Fruit fly (Drosophila melanogaster) whole organism, embryonic: ENCODE measurements around the gene Mtch.

ENCODE experiments used
- CG10209 ChIP-seq: fragments of 200-800 bp; sonication (Bioruptor generic); optimal IDR thresholded peaks from 3 replicates; lab custom pipeline; 2017; ENCODE audit warnings: missing biosample characterization, mild to moderate bottlenecking, missing genetic modification characterization, missing genetic modification reagents
- CG10321 ChIP-seq: fragments of 200-800 bp; sonication (Bioruptor generic); IDR thresholded peaks from 2 replicates; pipeline ENCODE4 v1.3.6; 2022; ENCODE audit warnings: missing biosample characterization, missing genetic modification characterization
- CG10654 ChIP-seq: fragments of 200-800 bp; sonication (Bioruptor generic); optimal IDR thresholded peaks from 2 replicates; lab custom pipeline; 2016; ENCODE audit warnings: missing biosample characterization, missing genetic modification characterization
- CG11456 ChIP-seq: fragments of 200-800 bp; sonication (Bioruptor generic); IDR thresholded peaks from 3 replicates; pipeline ENCODE4 v1.3.6; 2022; ENCODE audit warnings: missing biosample characterization, missing genetic modification characterization
- CG11695 ChIP-seq: fragments of 200-800 bp; sonication (Bioruptor generic); IDR thresholded peaks from 3 replicates; pipeline ENCODE4 v1.3.6; 2022; ENCODE audit warnings: missing biosample characterization, missing genetic modification characterization
- CG12744 ChIP-seq: fragments of 200-800 bp; sonication (Bioruptor generic); optimal IDR thresholded peaks from 2 replicates; lab custom pipeline; 2016; ENCODE audit warnings: missing biosample characterization, missing genetic modification characterization
- CG13894 ChIP-seq: fragments of 200-800 bp; sonication (Bioruptor generic); optimal IDR thresholded peaks from 3 replicates; lab custom pipeline; 2018; ENCODE audit warnings: missing biosample characterization, mild to moderate bottlenecking, missing genetic modification characterization, moderate library complexity
- CG14667 ChIP-seq: fragments of 200-800 bp; sonication (Bioruptor generic); IDR thresholded peaks from 2 replicates; pipeline ENCODE4 v1.3.6; 2022; ENCODE audit warnings: missing biosample characterization, missing genetic modification characterization
- CG17912 ChIP-seq: fragments of 200-800 bp; sonication (Bioruptor generic); optimal IDR thresholded peaks from 2 replicates; lab custom pipeline; 2018; ENCODE audit warnings: missing biosample characterization, mild to moderate bottlenecking, missing genetic modification characterization
- CG3065 ChIP-seq: fragments of 200-800 bp; sonication (Bioruptor generic); optimal IDR thresholded peaks from 2 replicates; lab custom pipeline; 2016; ENCODE audit warnings: missing biosample characterization, missing genetic modification characterization
- CG32767 ChIP-seq: fragments of 200-800 bp; sonication (Bioruptor generic); IDR thresholded peaks from 2 replicates; pipeline ENCODE4 v1.3.6; 2022; ENCODE audit warnings: missing biosample characterization, missing genetic modification characterization
- CG33557 ChIP-seq: fragments of 200-800 bp; sonication (Bioruptor generic); optimal IDR thresholded peaks from 2 replicates; lab custom pipeline; 2019; ENCODE audit warnings: missing biosample characterization, mild to moderate bottlenecking, missing genetic modification characterization, moderate library complexity
- CG6765 ChIP-seq: fragments of 200-800 bp; sonication (Bioruptor generic); optimal IDR thresholded peaks from 3 replicates; lab custom pipeline; 2017; ENCODE audit warnings: missing biosample characterization, mild to moderate bottlenecking, missing genetic modification characterization
- CG6813 ChIP-seq: fragments of 200-800 bp; sonication (Bioruptor generic); optimal IDR thresholded peaks from 2 replicates; lab custom pipeline; 2017; ENCODE audit warnings: missing biosample characterization, missing genetic modification characterization, mild to moderate bottlenecking, moderate library complexity, missing genetic modification reagents
- CG6854 ChIP-seq: fragments of 200-800 bp; sonication (Bioruptor generic); optimal IDR thresholded peaks from 3 replicates; lab custom pipeline; 2017; ENCODE audit warnings: missing biosample characterization, mild to moderate bottlenecking, missing genetic modification characterization
- CG8359 ChIP-seq: fragments of 200-800 bp; sonication (Bioruptor generic); optimal IDR thresholded peaks from 2 replicates; lab custom pipeline; 2017; ENCODE audit warnings: missing biosample characterization, mild to moderate bottlenecking, missing genetic modification characterization, borderline replicate concordance
- CG9876 ChIP-seq: fragments of 200-800 bp; sonication (Bioruptor generic); optimal IDR thresholded peaks from 2 replicates; lab custom pipeline; 2016; ENCODE audit warnings: missing biosample characterization, missing genetic modification characterization
- CrebB ChIP-seq: fragments of 200-800 bp; sonication (Bioruptor generic); optimal IDR thresholded peaks from 3 replicates; lab custom pipeline; 2018; ENCODE audit warnings: missing biosample characterization, mild to moderate bottlenecking, missing genetic modification characterization
- Dll ChIP-seq: fragments of 200-800 bp; sonication (Bioruptor generic); IDR thresholded peaks from 4 replicates; pipeline ENCODE4 v1.3.6; 2022; ENCODE audit warnings: missing biosample characterization, missing genetic modification characterization; ENCODE audit not compliant: partially characterized antibody
- E2f1 ChIP-seq: fragments of 200-800 bp; sonication (Bioruptor generic); IDR thresholded peaks from 2 replicates; pipeline ENCODE4 v1.3.6; 2022; ENCODE audit warnings: missing biosample characterization, missing genetic modification characterization
- Fer1 ChIP-seq: fragments of 200-800 bp; sonication (Bioruptor generic); optimal IDR thresholded peaks from 2 replicates; lab custom pipeline; 2017; ENCODE audit warnings: missing biosample characterization, mild to moderate bottlenecking, missing genetic modification characterization
- Lpt ChIP-seq: fragments of >200 bp; optimal IDR thresholded peaks from 2 replicates; lab custom pipeline; 2018; ENCODE audit warnings: missing biosample characterization, missing genetic modification characterization
- Neu2 ChIP-seq: fragments of 200-800 bp; sonication (Bioruptor generic); optimal IDR thresholded peaks from 3 replicates; lab custom pipeline; 2016; ENCODE audit warnings: missing biosample characterization, missing genetic modification characterization, borderline replicate concordance
- Sry-β ChIP-seq: fragments of 200-800 bp; sonication (Bioruptor generic); optimal IDR thresholded peaks from 2 replicates; lab custom pipeline; 2018; ENCODE audit warnings: missing biosample characterization, mild to moderate bottlenecking, missing genetic modification characterization, moderate library complexity
- TFAM ChIP-seq: fragments of 200-800 bp; sonication (Bioruptor generic); optimal IDR thresholded peaks from 2 replicates; lab custom pipeline; 2017; ENCODE audit warnings: missing biosample characterization, missing genetic modification characterization, inconsistent platforms
- Tbp ChIP-seq: fragments of >200 bp; optimal IDR thresholded peaks from 2 replicates; lab custom pipeline; 2018; ENCODE audit warnings: missing biosample characterization, missing genetic modification characterization
- YL-1 ChIP-seq: fragments of 200-800 bp; sonication (Bioruptor generic); optimal IDR thresholded peaks from 3 replicates; lab custom pipeline; 2017; ENCODE audit warnings: missing biosample characterization, mild to moderate bottlenecking, missing genetic modification characterization
- ara ChIP-seq: fragments of 200-800 bp; sonication (Bioruptor generic); IDR thresholded peaks from 2 replicates; pipeline ENCODE4 v1.3.6; 2022; ENCODE audit warnings: missing biosample characterization, missing genetic modification characterization
- crc ChIP-seq: fragments of 200-800 bp; sonication (Bioruptor generic); optimal IDR thresholded peaks from 2 replicates; lab custom pipeline; 2016; ENCODE audit warnings: missing biosample characterization, missing genetic modification characterization
- dan ChIP-seq: fragments of 200-800 bp; sonication (Bioruptor generic); IDR thresholded peaks from 2 replicates; pipeline ENCODE4 v1.3.6; 2022; ENCODE audit warnings: missing biosample characterization, missing genetic modification characterization
- en ChIP-seq: fragments of 200-800 bp; sonication (Bioruptor generic); optimal IDR thresholded peaks from 2 replicates; lab custom pipeline; 2016; ENCODE audit warnings: missing biosample characterization, missing genetic modification characterization
- ftz-f1 ChIP-seq: fragments of 200-800 bp; sonication (Bioruptor generic); optimal IDR thresholded peaks from 2 replicates; lab custom pipeline; 2016; ENCODE audit warnings: missing biosample characterization, missing genetic modification characterization
- fu2 ChIP-seq: fragments of 200-800 bp; sonication (Bioruptor generic); optimal IDR thresholded peaks from 2 replicates; lab custom pipeline; 2016; ENCODE audit warnings: missing biosample characterization, missing genetic modification characterization
- grn ChIP-seq: fragments of 200-800 bp; sonication (Bioruptor generic); optimal IDR thresholded peaks from 3 replicates; lab custom pipeline; 2017; ENCODE audit warnings: missing biosample characterization, missing genetic modification characterization
- h ChIP-seq: fragments of >200 bp; optimal IDR thresholded peaks from 2 replicates; lab custom pipeline; 2017
- lov ChIP-seq, 2 experiments: fragments of 200-800 bp in 1 of 2; fragments of >200 bp in 1 of 2; sonication (Bioruptor generic) in 1 of 2; IDR thresholded peaks in 1 of 2; optimal IDR thresholded peaks in 1 of 2; 2 replicates in 1 of 2; 3 replicates in 1 of 2; pipeline versions ENCODE4 v1.3.6 to Lab custom; 2017 to 2022; ENCODE audit warnings: missing biosample characterization in 1 of 2, missing genetic modification characterization in 1 of 2
- mirr ChIP-seq: fragments of 200-800 bp; sonication (Bioruptor generic); optimal IDR thresholded peaks from 3 replicates; lab custom pipeline; 2018; ENCODE audit warnings: missing biosample characterization, mild to moderate bottlenecking, missing genetic modification characterization
- nau ChIP-seq: fragments of 200-800 bp; sonication (Bioruptor generic); optimal IDR thresholded peaks from 3 replicates; lab custom pipeline; 2017; ENCODE audit warnings: missing biosample characterization, mild to moderate bottlenecking, missing genetic modification characterization, missing genetic modification reagents
- nom ChIP-seq: fragments of 200-800 bp; sonication (Bioruptor generic); optimal IDR thresholded peaks from 2 replicates; lab custom pipeline; 2017; ENCODE audit warnings: missing biosample characterization, missing genetic modification characterization, mild to moderate bottlenecking, moderate library complexity, missing genetic modification reagents
- onecut ChIP-seq: fragments of 200-800 bp; sonication (Bioruptor generic); IDR thresholded peaks from 2 replicates; pipeline ENCODE4 v1.3.6; 2022; ENCODE audit warnings: missing biosample characterization, missing genetic modification characterization
- pros ChIP-seq: fragments of 200-800 bp; sonication (Bioruptor generic); optimal IDR thresholded peaks from 3 replicates; lab custom pipeline; 2019; ENCODE audit warnings: missing biosample characterization, mild to moderate bottlenecking, missing genetic modification characterization, moderate library complexity
- salm ChIP-seq: fragments of 200-800 bp; sonication (Bioruptor generic); optimal IDR thresholded peaks from 2 replicates; lab custom pipeline; 2018; ENCODE audit warnings: missing biosample characterization, mild to moderate bottlenecking, missing genetic modification characterization
- stwl ChIP-seq: fragments of 200-800 bp; sonication (Bioruptor generic); optimal IDR thresholded peaks from 3 replicates; lab custom pipeline; 2018; ENCODE audit warnings: missing biosample characterization, mild to moderate bottlenecking, missing genetic modification characterization, moderate library complexity
- tup ChIP-seq: fragments of 200-800 bp; sonication (Bioruptor generic); optimal IDR thresholded peaks from 2 replicates; lab custom pipeline; 2016; ENCODE audit warnings: missing biosample characterization, mild to moderate bottlenecking, missing genetic modification characterization, moderate library complexity
- usp ChIP-seq: fragments of >200 bp; optimal IDR thresholded peaks from 2 replicates; lab custom pipeline; 2017; ENCODE audit warnings: missing biosample characterization, missing genetic modification characterization
- yki ChIP-seq: fragments of >200 bp; optimal IDR thresholded peaks from 3 replicates; lab custom pipeline; 2018
- zen ChIP-seq: fragments of 200-800 bp; sonication (Bioruptor generic); optimal IDR thresholded peaks from 3 replicates; lab custom pipeline; 2018; ENCODE audit warnings: missing biosample characterization, mild to moderate bottlenecking, missing genetic modification characterization, moderate library complexity
- zen2 ChIP-seq: fragments of 200-800 bp; sonication (Bioruptor generic); IDR thresholded peaks from 3 replicates; pipeline ENCODE4 v1.3.6; 2022; ENCODE audit warnings: missing biosample characterization, missing genetic modification characterization; ENCODE audit not compliant: partially characterized antibody

Gene Mtch

DNA sequence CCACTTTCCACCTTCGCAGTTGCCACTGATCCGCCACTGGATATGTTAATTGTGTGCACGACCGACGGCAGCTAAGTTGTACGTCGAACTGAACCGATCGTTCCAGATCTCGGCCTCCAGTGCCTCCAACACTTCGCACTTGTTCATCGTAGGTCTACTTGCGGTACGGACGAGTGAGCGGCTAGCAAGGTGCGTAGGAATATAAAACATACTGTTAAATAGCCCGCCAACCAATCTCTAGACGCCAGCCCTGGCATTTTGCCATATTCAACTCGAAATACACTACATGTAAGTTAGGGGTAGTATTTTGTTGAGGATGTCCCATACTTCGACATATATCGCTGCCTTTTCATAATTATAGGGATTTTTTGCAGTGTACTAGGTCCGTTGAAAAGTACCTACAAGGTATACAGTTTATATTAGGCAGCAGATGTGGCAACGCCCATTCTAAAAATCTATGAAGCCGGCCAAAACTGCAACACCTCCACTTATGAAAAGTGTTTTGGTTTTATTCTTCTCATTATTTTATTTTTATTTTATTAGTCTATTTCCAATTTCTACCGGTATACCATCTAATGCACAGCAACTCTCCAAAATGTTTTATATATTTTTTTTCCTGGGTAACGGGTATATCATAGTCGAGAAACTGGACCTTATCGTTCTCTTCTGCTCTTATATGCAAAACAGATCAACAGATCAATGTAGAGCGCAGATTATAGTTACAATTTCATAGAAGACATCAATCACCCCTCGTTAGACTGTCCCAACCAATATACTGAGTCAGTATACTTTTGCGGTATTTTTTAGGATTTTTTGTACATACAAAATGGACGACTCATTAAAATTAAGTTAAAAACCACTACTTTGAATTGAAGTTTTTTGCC is 38.8 kb downstream of the Mtch start, which contains the start of the genes pyx and CG33229 (continued):
- peak; percentile 44 for TF ChIP-seq CG3065 (GFP tag; lab: Kevin White, UChicago)
- TF ChIP-seq CG10654 = peak; percentile 83
- TF ChIP-seq CG6854 (GFP tag; lab: Kevin White, UChicago) = peak; percentile 19
- peak; percentile 64 for TF ChIP-seq mirr (GFP tag; lab: Kevin White, UChicago)
- TF ChIP-seq usp (GFP tag; lab: Kevin White, UChicago) = no peak
- TF ChIP-seq CG6813 = peak; percentile 68
- no peak for TF ChIP-seq yki (lab: Kevin White, UChicago)
- TF ChIP-seq CG6765 (GFP tag; lab: Kevin White, UChicago) = peak; percentile 79
- TF ChIP-seq nau (GFP tag; lab: Kevin White, UChicago) = no peak
- peak; percentile 85 for TF ChIP-seq CG10209
- 0 out of 2 replicates have a peak, but pooled peaks have one; percentile 14 for TF ChIP-seq dan (GFP tag; lab: Robert Waterston, UW)
- TF ChIP-seq en (GFP tag; lab: Kevin White, UChicago) = peak; percentile 36
- TF ChIP-seq ara (GFP tag; lab: Robert Waterston, UW) = peak; percentile 58
- no peak for TF ChIP-seq h (lab: Kevin White, UChicago)
- TF ChIP-seq CG9876 (GFP tag; lab: Kevin White, UChicago) = peak; percentile 78
- TF ChIP-seq YL-1 = no peak
- peak; percentile 8; the same call in 1 of the 2 replicates for TF ChIP-seq CG32767 (GFP tag; lab: Robert Waterston, UW)
- peak; percentile 5; the same call in 1 of the 2 replicates for TF ChIP-seq CG10321
- TF ChIP-seq nom (GFP tag; lab: Kevin White, UChicago) = peak; percentile 7
- peak; percentile 31 for TF ChIP-seq TFAM (GFP tag; lab: Kevin White, UChicago)
- peak; percentile 60 for TF ChIP-seq crc (GFP tag; lab: Kevin White, UChicago)
- TF ChIP-seq zen (tag; lab: Kevin White, UChicago) = peak; percentile 77
- TF ChIP-seq CG17912 (GFP tag; lab: Kevin White, UChicago) = peak; percentile 67
- peak; percentile 41 for TF ChIP-seq CG33557 (GFP tag; lab: Kevin White, UChicago)
- TF ChIP-seq CG11695 = peak; percentile 69; the same call in 1 of the 3 replicates
- TF ChIP-seq pros (GFP tag; lab: Kevin White, UChicago) = no peak
- no peak for TF ChIP-seq lov (optimal IDR thresholded peaks at IDR 0.05; lab: Kevin White, UChicago)
- TF ChIP-seq lov (GFP tag; IDR thresholded peaks at IDR 0.05; lab: Robert Waterston, UW) = no peak
- peak; percentile 55 for TF ChIP-seq Fer1 (GFP tag; lab: Kevin White, UChicago)
- peak; percentile 27 for TF ChIP-seq ftz-f1
- TF ChIP-seq Tbp (GFP tag; lab: Kevin White, UChicago) = no peak
- TF ChIP-seq grn (GFP tag; lab: Kevin White, UChicago) = peak; percentile 21
- TF ChIP-seq CG11456 (GFP tag; lab: Robert Waterston, UW) = peak; percentile 92
- peak; percentile 14 for TF ChIP-seq CrebB (tag; lab: Kevin White, UChicago)
- TF ChIP-seq fu2 (GFP tag; lab: Kevin White, UChicago) = peak; percentile 89
- peak; percentile 88 for TF ChIP-seq CG13894 (tag; lab: Kevin White, UChicago)
- peak; percentile 49 for TF ChIP-seq onecut (GFP tag; lab: Robert Waterston, UW)
- TF ChIP-seq zen2 = no peak
- TF ChIP-seq CG14667 (GFP tag; lab: Robert Waterston, UW) = peak; percentile 67
- TF ChIP-seq salm = peak; percentile 28
- TF ChIP-seq tup (GFP tag; lab: Kevin White, UChicago) = peak; percentile 65
- peak; percentile 75 for TF ChIP-seq CG12744
- TF ChIP-seq Lpt = no peak
- 0 out of 4 replicates have a peak, but pooled peaks have one; percentile 26 for TF ChIP-seq Dll (GFP tag; lab: Robert Waterston, UW)
- TF ChIP-seq E2f1 (GFP tag; lab: Robert Waterston, UW) = peak; percentile 75
- TF ChIP-seq stwl (tag; lab: Kevin White, UChicago) = peak; percentile 2
- no peak for TF ChIP-seq Sry-β (GFP tag; lab: Kevin White, UChicago)
- peak; percentile 77 for TF ChIP-seq CG8359 (GFP tag; lab: Kevin White, UChicago)
- peak; percentile 5 for TF ChIP-seq Neu2 (GFP tag; lab: Kevin White, UChicago)
